Worm (Caenorhabditis elegans) whole organism, mixed stage, embryonic: ENCODE results near the gene ace-4.

Experiments
- M03D4.4 ChIP-seq: sonication (generic microtip); optimal IDR thresholded peaks from 2 replicates; lab custom pipeline; 2017; ENCODE audit warnings: mild to moderate bottlenecking, missing genetic modification characterization, missing compliant biosample characterization
- bed-3 ChIP-seq: fragments of 200-800 bp; sonication (Bioruptor generic); optimal IDR thresholded peaks from 3 replicates; lab custom pipeline; 2018; ENCODE audit warnings: mild to moderate bottlenecking, missing genetic modification characterization, moderate library complexity, missing compliant biosample characterization
- blmp-1 ChIP-seq: fragments of 150-350 bp; optimal IDR thresholded peaks from 2 replicates; lab custom pipeline; 2014; ENCODE audit warnings: missing biosample characterization, missing genetic modification characterization
- ceh-39 ChIP-seq: fragments of 150-350 bp; optimal IDR thresholded peaks from 2 replicates; lab custom pipeline; 2014; ENCODE audit warnings: missing biosample characterization, missing genetic modification characterization
- ceh-43 ChIP-seq: fragments of 200-800 bp; sonication (Bioruptor generic); optimal IDR thresholded peaks from 2 replicates; lab custom pipeline; 2018; ENCODE audit warnings: mild to moderate bottlenecking, missing genetic modification characterization, moderate library complexity, missing compliant biosample characterization
- ceh-83 ChIP-seq: fragments of 200-800 bp; sonication (Bioruptor generic); optimal IDR thresholded peaks from 2 replicates; lab custom pipeline; 2018; ENCODE audit warnings: mild to moderate bottlenecking, missing genetic modification characterization, missing compliant biosample characterization
- cnd-1 ChIP-seq: fragments of 200-800 bp; sonication (Bioruptor generic); optimal IDR thresholded peaks from 2 replicates; lab custom pipeline; 2018; ENCODE audit warnings: mild to moderate bottlenecking, missing genetic modification characterization, missing compliant biosample characterization
- drap-1 ChIP-seq: fragments of 200-800 bp; sonication (Bioruptor generic); optimal IDR thresholded peaks from 3 replicates; lab custom pipeline; 2018; ENCODE audit warnings: mild to moderate bottlenecking, missing genetic modification characterization, missing compliant biosample characterization
- elt-1 ChIP-seq: sonication (generic microtip); optimal IDR thresholded peaks from 2 replicates; lab custom pipeline; 2017; ENCODE audit warnings: missing genetic modification characterization, mild to moderate bottlenecking, missing compliant biosample characterization, antibody characterized with exemption, moderate library complexity, borderline replicate concordance; ENCODE audit not compliant: insufficient read depth
- elt-3 ChIP-seq: fragments of 150-350 bp; optimal IDR thresholded peaks from 2 replicates; lab custom pipeline; 2014; ENCODE audit warnings: missing biosample characterization, missing genetic modification characterization
- flh-1 ChIP-seq: fragments of 200-800 bp; sonication (Bioruptor generic); optimal IDR thresholded peaks from 2 replicates; lab custom pipeline; 2018; ENCODE audit warnings: mild to moderate bottlenecking, missing genetic modification characterization, moderate library complexity, missing compliant biosample characterization
- hlh-1 ChIP-seq: fragments of 150-350 bp; optimal IDR thresholded peaks from 2 replicates; lab custom pipeline; 2014; ENCODE audit warnings: missing biosample characterization, missing genetic modification reagents, missing genetic modification characterization
- lin-13 ChIP-seq: fragments of 150-350 bp; optimal IDR thresholded peaks from 2 replicates; lab custom pipeline; 2014; ENCODE audit warnings: missing biosample characterization, missing genetic modification characterization
- lin-32 ChIP-seq: fragments of 200-800 bp; sonication (Bioruptor generic); optimal IDR thresholded peaks from 2 replicates; lab custom pipeline; 2018; ENCODE audit warnings: mild to moderate bottlenecking, missing genetic modification characterization, missing compliant biosample characterization
- lsy-2 ChIP-seq: fragments of 150-350 bp; optimal IDR thresholded peaks from 2 replicates; lab custom pipeline; 2014; ENCODE audit warnings: missing biosample characterization, missing genetic modification characterization
- mep-1 ChIP-seq: fragments of 150-350 bp; optimal IDR thresholded peaks from 2 replicates; lab custom pipeline; 2017; ENCODE audit warnings: missing biosample characterization, missing genetic modification reagents, missing genetic modification characterization, inconsistent platforms
- mls-2 ChIP-seq: sonication (generic microtip); optimal IDR thresholded peaks from 2 replicates; lab custom pipeline; 2016; ENCODE audit warnings: mild to moderate bottlenecking, missing genetic modification characterization, moderate library complexity, missing compliant biosample characterization
- nhr-12 ChIP-seq: fragments of 150-350 bp; optimal IDR thresholded peaks from 2 replicates; lab custom pipeline; 2014; ENCODE audit warnings: missing biosample characterization, missing genetic modification characterization
- nhr-2 ChIP-seq: fragments of 150-350 bp; optimal IDR thresholded peaks from 2 replicates; lab custom pipeline; 2014; ENCODE audit warnings: missing biosample characterization, missing genetic modification characterization
- nhr-237 ChIP-seq: fragments of 150-350 bp; optimal IDR thresholded peaks from 2 replicates; lab custom pipeline; 2014; ENCODE audit warnings: missing biosample characterization, missing genetic modification characterization
- nhr-28 ChIP-seq: fragments of 150-350 bp; optimal IDR thresholded peaks from 2 replicates; lab custom pipeline; 2014; ENCODE audit warnings: missing biosample characterization, missing genetic modification characterization
- nhr-76 ChIP-seq: sonication (generic microtip); optimal IDR thresholded peaks from 2 replicates; lab custom pipeline; 2017; ENCODE audit warnings: missing biosample characterization, missing genetic modification characterization
- pha-4 ChIP-seq: fragments of 150-350 bp; optimal IDR thresholded peaks from 2 replicates; lab custom pipeline; 2018; ENCODE audit warnings: missing biosample characterization, missing genetic modification reagents, missing genetic modification characterization
- sem-2 ChIP-seq: fragments of 200-800 bp; sonication (Bioruptor generic); optimal IDR thresholded peaks from 2 replicates; lab custom pipeline; 2018; ENCODE audit warnings: mild to moderate bottlenecking, missing genetic modification characterization, missing compliant biosample characterization
- snpc-4 ChIP-seq: fragments of 150-350 bp; optimal IDR thresholded peaks from 2 replicates; lab custom pipeline; 2014; ENCODE audit warnings: missing biosample characterization, missing genetic modification characterization
- sptf-1 ChIP-seq: sonication (generic microtip); optimal IDR thresholded peaks from 2 replicates; lab custom pipeline; 2017; ENCODE audit warnings: mild to moderate bottlenecking, missing genetic modification characterization, moderate library complexity, missing compliant biosample characterization
- tbx-8 ChIP-seq: fragments of 200-800 bp; sonication (Bioruptor generic); optimal IDR thresholded peaks from 2 replicates; lab custom pipeline; 2018; ENCODE audit warnings: mild to moderate bottlenecking, missing genetic modification characterization, moderate library complexity, missing compliant biosample characterization
- unc-62 ChIP-seq: fragments of 150-350 bp; optimal IDR thresholded peaks from 2 replicates; lab custom pipeline; 2014; ENCODE audit warnings: missing biosample characterization, missing genetic modification reagents, missing genetic modification characterization
- zip-8 ChIP-seq: fragments of 150-350 bp; optimal IDR thresholded peaks from 2 replicates; lab custom pipeline; 2014; ENCODE audit warnings: missing biosample characterization, missing genetic modification characterization
- ztf-11 ChIP-seq: fragments of 150-350 bp; optimal IDR thresholded peaks from 2 replicates; lab custom pipeline; 2014; ENCODE audit warnings: missing biosample characterization, missing genetic modification characterization

Gene ace-4

ce11 chrII:14155259-14156023, 42.4 kb upstream of the ace-4 start, which contains the start of the genes rpl-43 and xrn-2:
rpl-43 (plus strand) TSS chrII:14155294.
xrn-2 (plus strand) TSS chrII:14155768.
- TF ChIP-seq elt-3 (tag; lab: Kevin White, UChicago) (no peak), mep-1 (tag; lab: Kevin White, UChicago) (no peak), M03D4.4 (tag; lab: Kevin White, UChicago) (no peak), tbx-8 (GFP tag; lab: Kevin White, UChicago) (no peak), sptf-1 (tag; lab: Kevin White, UChicago) (no peak), bed-3 (no peak), blmp-1 (no peak), lin-13 (tag; lab: Kevin White, UChicago) (no peak), nhr-237 (tag; lab: Kevin White, UChicago) (no peak), nhr-12 (tag; lab: Kevin White, UChicago) (no peak), zip-8 (tag; lab: Kevin White, UChicago) (no peak), unc-62 (GFP tag; lab: Kevin White, UChicago) (no peak), sem-2 (GFP tag; lab: Kevin White, UChicago) (no peak)

ce11 chrII:14165430-14165929, 32.4 kb upstream of the ace-4 start:
- no peak for TF ChIP-seq lin-32

- TF ChIP-seq nhr-28 (tag; lab: Kevin White, UChicago) = no peak
- TF ChIP-seq nhr-2 (tag; lab: Kevin White, UChicago) = no peak
- TF ChIP-seq hlh-1 (tag; lab: Kevin White, UChicago) = no peak
- TF ChIP-seq ceh-43 (GFP tag; lab: Kevin White, UChicago) = no peak
- no peak for TF ChIP-seq M03D4.4 (tag; lab: Kevin White, UChicago)
- no peak for TF ChIP-seq lin-13 (tag; lab: Kevin White, UChicago)
These were observed 26.3 kb upstream of the ace-4 start, which contains the start of gene eat-2 for ce11 chrII:14171558-14171957. eat-2 (minus strand) TSS chrII:14171658.

ce11 chrII:14173176-14173575, 24.7 kb upstream of the ace-4 start:
- TF ChIP-seq ceh-83 (GFP tag; lab: Kevin White, UChicago) (no peak), flh-1 (GFP tag; lab: Kevin White, UChicago) (no peak), sem-2 (GFP tag; lab: Kevin White, UChicago) (no peak), lin-32 (no peak), bed-3 (no peak), tbx-8 (GFP tag; lab: Kevin White, UChicago) (no peak), zip-8 (tag; lab: Kevin White, UChicago) (no peak), pha-4 (no peak), ceh-43 (GFP tag; lab: Kevin White, UChicago) (no peak)

- TF ChIP-seq zip-8 (tag; lab: Kevin White, UChicago) = no peak
- TF ChIP-seq mls-2 = no peak
- TF ChIP-seq unc-62 (GFP tag; lab: Kevin White, UChicago) = no peak
- no peak for TF ChIP-seq ceh-39 (tag; lab: Kevin White, UChicago)
- TF ChIP-seq lsy-2 (tag; lab: Kevin White, UChicago) = no peak
- TF ChIP-seq ztf-11 = no peak
- TF ChIP-seq cnd-1 (tag; lab: Kevin White, UChicago) = no peak
- TF ChIP-seq lin-13 (tag; lab: Kevin White, UChicago) = no peak
- no peak for TF ChIP-seq nhr-76 (tag; lab: Kevin White, UChicago)
- no peak for TF ChIP-seq drap-1 (GFP tag; lab: Kevin White, UChicago)
- TF ChIP-seq M03D4.4 (tag; lab: Kevin White, UChicago) = no peak
- TF ChIP-seq nhr-12 (tag; lab: Kevin White, UChicago) = no peak
- no peak for TF ChIP-seq snpc-4 (tag; lab: Kevin White, UChicago)
- no peak for TF ChIP-seq sptf-1 (tag; lab: Kevin White, UChicago)
- no peak for TF ChIP-seq elt-1 (tag; lab: Kevin White, UChicago)
These were observed 22.7 kb upstream of the ace-4 start, which contains the start of gene Y48B6A.5 for ce11 chrII:14175099-14175498. Y48B6A.5 (minus strand) TSS chrII:14175199.
